Worm (Caenorhabditis elegans): ENCODE measurements around the gene cyp-14A2.

DNA sequence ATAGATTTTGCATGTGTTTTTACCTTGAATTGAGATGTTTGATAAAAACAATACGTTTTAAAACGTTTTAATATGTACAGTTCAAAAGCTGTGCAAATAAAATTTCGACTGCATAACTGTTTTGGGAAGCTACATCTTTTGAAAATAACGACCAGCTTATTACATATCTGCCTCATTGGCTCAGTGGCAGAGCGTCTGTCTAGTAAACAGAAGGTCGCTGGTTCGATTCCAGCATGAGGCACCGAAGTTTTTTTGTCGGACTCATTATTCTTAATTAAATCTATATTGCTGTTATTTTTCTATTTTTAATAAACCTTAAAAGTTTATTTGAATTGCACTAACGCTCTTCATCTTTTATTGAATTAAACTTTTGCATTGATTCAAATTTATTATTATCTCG is 23.5 kb upstream of the cyp-14A2 start:
- TF ChIP-seq ceh-36 (tag; optimal IDR thresholded peaks at IDR 0.05): no peak
- no peak for TF ChIP-seq tbx-37 (GFP tag; conservative IDR thresholded peaks at IDR 0.05)
- TF ChIP-seq flt-1 (GFP tag; IDR thresholded peaks at IDR 0.05): no peak
- TF ChIP-seq ceh-13 (GFP tag; optimal IDR thresholded peaks at IDR 0.05): no peak
- no peak for TF ChIP-seq ama-1 (optimal IDR thresholded peaks at IDR 0.05)

Measured in whole organism, early embryonic.